Worm (Caenorhabditis elegans): ENCODE results near the gene ttr-45.

ce11 chrIV:13297746-13298145 lies 43.7 kb downstream of the ttr-45 start, which contains the start of the genes Y67H2A.2 and micu-1:
- TF ChIP-seq dao-5 (tag; optimal IDR thresholded peaks at IDR 0.05) = no peak
- TF ChIP-seq W03F9.2 (tag; optimal IDR thresholded peaks at IDR 0.05) = peak; percentile 21
- TF ChIP-seq him-1 (tag; optimal IDR thresholded peaks at IDR 0.05) = no peak
